Fruit fly (Drosophila melanogaster): ENCODE data around the gene skl.

skl gene

dm6 chr3L:18404347-18404746 is 35.4 kb downstream of the skl start (continued):
- TF ChIP-seq CG16813 (GFP tag; IDR thresholded peaks at IDR 0.05; ENCODE audit: partially characterized antibody) = no peak
- TF ChIP-seq Xrp1 (GFP tag; IDR thresholded peaks at IDR 0.05) = peak; percentile 69; the same call in 1 of the 2 replicates
- peak; percentile 14 for TF ChIP-seq gsb-n (tag; optimal IDR thresholded peaks at IDR 0.05)
- TF ChIP-seq CG17328 (GFP tag; IDR thresholded peaks at IDR 0.05) = 0 out of 2 replicates have a peak, but pooled peaks have one; percentile 30
- TF ChIP-seq dati (GFP tag; IDR thresholded peaks at IDR 0.05) = no peak
- peak; percentile 26 for TF ChIP-seq zen (tag; optimal IDR thresholded peaks at IDR 0.05)
- TF ChIP-seq dysf (GFP tag; IDR thresholded peaks at IDR 0.05) = 0 out of 3 replicates have a peak, but pooled peaks have one; percentile 17
- no peak for TF ChIP-seq Asciz (GFP tag; optimal IDR thresholded peaks at IDR 0.05)
- peak; percentile 19 for TF ChIP-seq Ssrp (tag; optimal IDR thresholded peaks at IDR 0.05)
- no peak for TF ChIP-seq CG4404 (GFP tag; IDR thresholded peaks at IDR 0.05)
- TF ChIP-seq CG1024 (GFP tag; IDR thresholded peaks at IDR 0.05) = no peak
- TF ChIP-seq NfI (GFP tag; optimal IDR thresholded peaks at IDR 0.05) = no peak
- TF ChIP-seq CG17829 (tag; optimal IDR thresholded peaks at IDR 0.05) = peak; percentile 20
- peak; percentile 15 for TF ChIP-seq fd102C (GFP tag; optimal IDR thresholded peaks at IDR 0.05)
- TF ChIP-seq ato (GFP tag; IDR thresholded peaks at IDR 0.05; ENCODE audit: partially characterized antibody) = no peak
- TF ChIP-seq E2f2 (GFP tag; IDR thresholded peaks at IDR 0.05) = no peak
- TF ChIP-seq abd-A (tag; optimal IDR thresholded peaks at IDR 0.05) = no peak
- 0 out of 2 replicates have a peak, but pooled peaks have one; percentile 20 for TF ChIP-seq CG11696 (GFP tag; IDR thresholded peaks at IDR 0.05)
- peak in 1 of 2 experiments; percentile 42 for TF ChIP-seq bsh (GFP tag; optimal IDR thresholded peaks at IDR 0.05)
- no peak for TF ChIP-seq Poxn (GFP tag; IDR thresholded peaks at IDR 0.05)
- peak; percentile 6 for TF ChIP-seq fd96Cb (tag; optimal IDR thresholded peaks at IDR 0.05)
- peak; percentile 39 for TF ChIP-seq CG10267 (tag; optimal IDR thresholded peaks at IDR 0.05)
- no peak for TF ChIP-seq inv (GFP tag; IDR thresholded peaks at IDR 0.05; ENCODE audit: partially characterized antibody)
- TF ChIP-seq CG15269 (tag; optimal IDR thresholded peaks at IDR 0.05) = no peak

dm6 chr3L:18402628-18403587 is 36.8 kb downstream of the skl start:
- TF ChIP-seq pzg (GFP tag; optimal IDR thresholded peaks at IDR 0.05) (no peak), so (GFP tag; IDR thresholded peaks at IDR 0.05) (peak; percentile 32; the same call in 1 of the 3 replicates), CG2129 (GFP tag; IDR thresholded peaks at IDR 0.05; ENCODE audit: partially characterized antibody) (no peak), CG14050 (GFP tag; IDR thresholded peaks at IDR 0.05) (no peak), seq (GFP tag; IDR thresholded peaks at IDR 0.05) (no peak), CG8944 (GFP tag; optimal IDR thresholded peaks at IDR 0.05) (no peak), nmo (GFP tag; optimal IDR thresholded peaks at IDR 0.05) (peak; percentile 75), tx (GFP tag; optimal IDR thresholded peaks at IDR 0.05) (peak; percentile 30), CG12155 (GFP tag; optimal IDR thresholded peaks at IDR 0.05) (no peak), Ets97D (GFP tag; optimal IDR thresholded peaks at IDR 0.05) (peak; percentile 3), CG11085 (GFP tag; IDR thresholded peaks at IDR 0.05) (no peak), CG7271 (tag; optimal IDR thresholded peaks at IDR 0.05) (peak; percentile 22), Rx (GFP tag; IDR thresholded peaks at IDR 0.05) (no peak), lab (GFP tag; optimal IDR thresholded peaks at IDR 0.05) (no peak), her (GFP tag; optimal IDR thresholded peaks at IDR 0.05) (peak; percentile 35), sob (GFP tag; IDR thresholded peaks at IDR 0.05) (no peak), insv (GFP tag; optimal IDR thresholded peaks at IDR 0.05) (peak in 1 of 2 experiments; percentile 34), tgo (GFP tag; IDR thresholded peaks at IDR 0.05) (peak; percentile 40; the same call in 2 of the 3 replicates), ken (GFP tag; IDR thresholded peaks at IDR 0.05) (no peak), Dll (GFP tag; IDR thresholded peaks at IDR 0.05; ENCODE audit: partially characterized antibody) (no peak), Bdp1 (GFP tag; optimal IDR thresholded peaks at IDR 0.05) (peak; percentile 22), CG9876 (GFP tag; optimal IDR thresholded peaks at IDR 0.05) (peak; percentile 29), pita (GFP tag; optimal IDR thresholded peaks at IDR 0.05) (no peak), Dfd (GFP tag; optimal IDR thresholded peaks at IDR 0.05) (no peak), jigr1 (GFP tag; IDR thresholded peaks at IDR 0.05) (no peak)

Data from whole organism, embryonic.